Worm (Caenorhabditis elegans): ENCODE data around the gene npr-3.
A peak's percentile ranks its signal among the peaks of the same experiment; 100 is the strongest.

The npr-3 gene

DNA sequence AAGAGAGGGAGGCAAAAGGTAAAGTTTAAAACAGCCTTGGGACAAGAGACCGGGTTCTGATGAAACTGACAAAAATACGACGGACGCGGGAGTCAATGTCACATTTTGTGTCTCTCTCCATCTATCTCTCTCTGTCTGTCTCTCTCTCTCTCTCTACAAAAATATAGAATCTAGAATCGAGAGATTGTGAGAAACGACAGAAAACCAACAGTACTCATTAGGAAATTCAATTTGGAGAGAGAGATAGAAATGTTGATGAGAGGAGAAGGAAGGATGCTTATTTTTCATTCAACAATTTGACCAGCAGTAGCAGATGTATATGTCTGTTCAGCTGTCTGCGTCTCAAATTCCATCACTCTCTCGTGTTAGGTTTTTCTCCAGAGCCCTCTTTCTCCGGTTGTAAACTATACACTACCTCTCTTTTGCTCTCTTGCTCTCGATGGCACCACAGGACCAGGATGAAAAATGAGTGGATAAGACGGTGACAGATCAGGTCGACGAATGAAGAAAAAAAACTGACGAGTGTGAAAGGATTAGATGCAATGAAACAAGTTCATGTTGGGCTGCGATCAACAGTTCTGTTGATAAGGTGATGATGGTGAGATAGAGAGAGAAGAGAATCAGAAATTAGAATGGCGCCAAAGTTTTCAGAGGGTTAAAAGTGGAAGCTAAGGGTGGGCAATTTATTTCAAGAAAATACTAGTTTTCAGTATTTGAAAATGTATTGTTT is 30.0 kb downstream of the npr-3 start:
- TF ChIP-seq W03F9.2 (tag; optimal IDR thresholded peaks at IDR 0.05): peak; percentile 7
- no peak for TF ChIP-seq dao-5 (tag; optimal IDR thresholded peaks at IDR 0.05)

ce11 chrIV:11491422-11491821 is 31.6 kb downstream of the npr-3 start:
- no peak for TF ChIP-seq W03F9.2 (tag; optimal IDR thresholded peaks at IDR 0.05)
- no peak for TF ChIP-seq dao-5 (tag; optimal IDR thresholded peaks at IDR 0.05)
- no peak for TF ChIP-seq him-1 (tag; optimal IDR thresholded peaks at IDR 0.05)

DNA sequence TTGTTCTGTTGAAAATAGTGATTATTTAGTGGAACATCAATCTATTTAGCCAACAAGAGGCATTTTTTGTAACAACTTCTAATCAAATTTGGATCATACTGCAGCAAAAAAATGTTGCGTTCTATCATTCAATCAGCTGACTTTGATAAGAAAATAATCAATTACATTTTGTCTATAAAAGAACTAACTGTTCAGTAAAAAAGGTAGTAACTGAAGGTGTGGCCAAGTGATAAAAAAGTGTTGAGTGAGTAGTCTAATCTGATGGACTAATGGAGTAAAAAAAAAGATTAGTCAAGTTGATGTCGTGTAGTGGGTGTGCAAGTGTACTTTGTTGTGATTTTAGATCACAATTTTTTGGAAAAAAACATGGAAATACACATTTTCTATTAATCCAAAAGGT is 32.6 kb downstream of the npr-3 start:
- TF ChIP-seq dao-5 (tag; optimal IDR thresholded peaks at IDR 0.05) (no peak), W03F9.2 (tag; optimal IDR thresholded peaks at IDR 0.05) (no peak), him-1 (tag; optimal IDR thresholded peaks at IDR 0.05) (no peak)

- TF ChIP-seq him-1 (tag; optimal IDR thresholded peaks at IDR 0.05): no peak
- TF ChIP-seq dao-5 (tag; optimal IDR thresholded peaks at IDR 0.05): no peak
Observed at ce11 chrIV:11493899-11494298, 34.1 kb downstream of the npr-3 start.

ce11 chrIV:11494924-11495323 is 35.1 kb downstream of the npr-3 start:
- TF ChIP-seq dao-5 (tag; optimal IDR thresholded peaks at IDR 0.05) (no peak), him-1 (tag; optimal IDR thresholded peaks at IDR 0.05) (peak; percentile 70), W03F9.2 (tag; optimal IDR thresholded peaks at IDR 0.05) (no peak)

DNA sequence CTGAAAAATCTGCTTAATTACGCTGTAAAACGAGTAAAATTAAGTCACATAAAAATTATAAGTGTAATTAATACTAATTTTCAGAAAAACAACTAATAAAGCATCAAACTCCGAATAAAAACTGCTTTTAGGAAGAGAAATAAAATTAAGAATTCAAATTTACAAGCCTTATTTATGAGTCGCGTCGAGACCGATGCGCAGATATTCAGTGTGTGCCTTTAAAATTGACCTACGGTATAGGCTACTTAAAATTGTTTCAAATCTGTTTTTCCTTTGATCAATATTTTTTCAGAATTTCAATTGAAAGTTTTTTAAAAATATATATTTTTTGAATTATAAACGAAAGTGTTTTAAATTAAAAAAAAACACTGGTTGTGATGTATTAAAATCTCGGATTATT is 38.4 kb downstream of the npr-3 start, which contains the start of gene sms-1:
sms-1 (minus strand) TSS at position 6 of the 400 bp plus-strand sequence.
- no peak for TF ChIP-seq dao-5 (tag; optimal IDR thresholded peaks at IDR 0.05)
- no peak for TF ChIP-seq W03F9.2 (tag; optimal IDR thresholded peaks at IDR 0.05)
- TF ChIP-seq him-1 (tag; optimal IDR thresholded peaks at IDR 0.05): no peak

DNA sequence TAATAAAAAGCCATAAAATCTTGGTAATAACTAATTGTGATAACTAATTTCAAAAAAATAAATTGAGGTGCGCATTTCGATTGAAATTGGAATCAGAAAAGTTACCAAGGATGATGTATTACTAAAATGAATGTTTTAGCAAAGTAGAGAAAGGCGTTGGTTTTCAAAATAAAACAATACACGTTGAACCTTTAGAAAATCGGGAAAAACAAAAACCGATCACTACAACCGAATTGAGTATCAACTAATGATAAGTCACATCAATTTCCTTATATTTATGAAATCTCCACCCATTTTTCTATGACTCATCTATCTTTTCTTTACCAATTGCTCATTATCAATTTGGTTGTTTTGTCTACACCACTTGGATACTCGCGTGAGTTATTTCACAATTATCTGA is 40.6 kb downstream of the npr-3 start, which contains the start of gene H21P03.10:
H21P03.10 (plus strand) TSS at position 301 of the 400 bp plus-strand sequence.
- no peak for TF ChIP-seq dao-5 (tag; optimal IDR thresholded peaks at IDR 0.05)
- no peak for TF ChIP-seq him-1 (tag; optimal IDR thresholded peaks at IDR 0.05)
- TF ChIP-seq W03F9.2 (tag; optimal IDR thresholded peaks at IDR 0.05): no peak

DNA sequence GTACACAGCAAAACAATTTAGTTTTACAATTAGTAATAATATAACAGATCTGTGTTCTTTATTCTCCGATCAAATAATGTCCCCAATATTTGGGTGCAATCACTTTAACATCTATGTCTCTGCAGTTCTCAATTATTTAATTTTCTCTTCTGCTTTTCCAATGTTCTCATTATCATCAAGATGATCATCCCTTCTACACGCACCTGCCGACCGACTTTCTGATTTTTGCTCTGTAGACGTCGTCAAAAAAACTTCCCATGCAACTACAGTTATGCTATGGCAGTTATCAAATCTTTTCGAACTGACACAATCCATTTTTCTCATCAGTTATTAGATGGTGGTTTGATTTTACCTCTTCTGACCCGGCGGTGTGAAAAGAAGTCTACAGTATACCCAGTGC is 43.9 kb downstream of the npr-3 start:
- TF ChIP-seq W03F9.2 (tag; optimal IDR thresholded peaks at IDR 0.05): no peak
- no peak for TF ChIP-seq dao-5 (tag; optimal IDR thresholded peaks at IDR 0.05)
- TF ChIP-seq him-1 (tag; optimal IDR thresholded peaks at IDR 0.05): no peak

ce11 chrIV:11504416-11504815 is 44.6 kb downstream of the npr-3 start, which contains the start of gene twk-25:
Gene twk-25, plus strand, starts transcription at chrIV:11504716.
- TF ChIP-seq him-1 (tag; optimal IDR thresholded peaks at IDR 0.05): no peak
- TF ChIP-seq W03F9.2 (tag; optimal IDR thresholded peaks at IDR 0.05): no peak
- TF ChIP-seq dao-5 (tag; optimal IDR thresholded peaks at IDR 0.05): no peak

ce11 chrIV:11510664-11511063 is 50.9 kb downstream of the npr-3 start, which contains the start of gene M04B2.6:
Gene M04B2.6, minus strand, starts transcription at chrIV:11510764.
- TF ChIP-seq dao-5 (tag; optimal IDR thresholded peaks at IDR 0.05) (no peak), W03F9.2 (tag; optimal IDR thresholded peaks at IDR 0.05) (no peak), him-1 (tag; optimal IDR thresholded peaks at IDR 0.05) (no peak)
